Fruit fly (Drosophila melanogaster): ENCODE data around the gene Pop4.

Pop4 gene

DNA sequence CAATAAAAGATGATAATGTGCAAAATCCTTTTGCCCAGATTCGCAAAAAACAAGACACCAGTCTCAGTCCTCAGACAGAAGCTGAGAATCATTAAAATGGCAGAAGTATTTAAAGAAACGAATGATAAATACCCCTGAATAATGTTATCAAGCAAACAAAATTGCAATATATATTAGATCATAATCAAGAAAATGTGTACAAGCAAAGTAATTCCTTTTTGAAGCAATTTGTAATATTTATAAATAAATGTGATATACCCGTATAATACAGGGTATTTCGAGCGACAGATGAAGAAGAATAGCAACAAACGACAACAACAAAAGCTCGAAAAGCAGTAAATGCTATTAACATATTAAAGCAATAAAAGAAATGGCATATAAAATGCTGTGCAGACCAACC is 20.4 kb downstream of the Pop4 start:
- no peak for TF ChIP-seq CrebA (GFP tag; optimal IDR thresholded peaks at IDR 0.05; ENCODE audit: borderline replicate concordance)
- no peak for TF ChIP-seq dmrt93B (GFP tag; optimal IDR thresholded peaks at IDR 0.05)
- TF ChIP-seq br (GFP tag; optimal IDR thresholded peaks at IDR 0.05): no peak
- TF ChIP-seq Jra (GFP tag; optimal IDR thresholded peaks at IDR 0.05): no peak
- no peak for TF ChIP-seq woc (GFP tag; optimal IDR thresholded peaks at IDR 0.05)
- no peak for TF ChIP-seq HLH106 (tag; optimal IDR thresholded peaks at IDR 0.05)

DNA sequence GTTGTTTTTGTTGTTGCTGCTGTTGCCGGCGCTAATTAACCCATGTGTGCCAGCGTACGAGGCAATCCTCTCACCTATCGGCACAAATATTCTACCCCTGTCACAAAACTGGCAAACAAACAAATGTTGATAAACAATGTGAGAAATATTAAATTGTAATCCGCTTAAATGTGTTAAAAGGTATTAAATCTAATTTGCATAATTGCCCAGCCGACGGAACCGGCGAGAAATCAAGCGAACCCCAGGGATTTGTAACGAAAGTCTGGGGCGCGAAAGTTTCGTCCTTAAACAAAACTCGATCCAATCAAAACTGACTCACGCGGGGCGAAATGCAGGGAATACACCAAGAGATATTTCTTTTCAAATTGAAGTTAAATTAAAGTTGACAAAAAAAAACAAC is 21.7 kb downstream of the Pop4 start:
- TF ChIP-seq CG9705 (GFP tag; optimal IDR thresholded peaks at IDR 0.05): no peak
- TF ChIP-seq HLH106 (tag; optimal IDR thresholded peaks at IDR 0.05): no peak
- TF ChIP-seq h (GFP tag; optimal IDR thresholded peaks at IDR 0.05): no peak

DNA sequence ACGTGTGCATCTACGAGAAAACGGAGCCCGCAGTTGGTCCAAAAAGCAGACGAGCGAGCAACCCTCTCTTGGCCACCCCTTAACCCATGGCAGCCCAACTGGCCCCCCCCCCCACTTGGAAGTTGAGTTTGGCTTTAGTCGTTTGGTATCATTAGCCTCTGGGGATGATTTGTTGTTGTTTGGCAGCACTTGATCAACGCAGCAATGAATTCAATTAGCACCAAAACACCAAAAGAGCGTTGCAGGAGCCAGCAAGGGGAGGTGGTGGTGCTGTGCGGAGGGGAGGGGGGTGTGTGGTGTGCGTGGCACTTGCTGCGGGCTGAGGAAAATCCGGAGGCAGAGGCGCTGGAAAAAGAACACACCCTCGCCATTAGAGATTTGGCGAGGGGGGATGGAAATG is 23.5 kb downstream of the Pop4 start:
- TF ChIP-seq Myc (optimal IDR thresholded peaks at IDR 0.05): no peak
- TF ChIP-seq ey (GFP tag; optimal IDR thresholded peaks at IDR 0.05): no peak
- no peak for TF ChIP-seq jim (GFP tag; optimal IDR thresholded peaks at IDR 0.05)
- no peak for TF ChIP-seq sage (GFP tag; optimal IDR thresholded peaks at IDR 0.05)
- TF ChIP-seq fru (GFP tag; optimal IDR thresholded peaks at IDR 0.05): no peak
- no peak for TF ChIP-seq usp (GFP tag; optimal IDR thresholded peaks at IDR 0.05)
- no peak for TF ChIP-seq Hr83 (GFP tag; optimal IDR thresholded peaks at IDR 0.05; ENCODE audit: poor library complexity, severe bottlenecking)
- TF ChIP-seq tai (GFP tag; optimal IDR thresholded peaks at IDR 0.05): no peak
- TF ChIP-seq CrebA (GFP tag; optimal IDR thresholded peaks at IDR 0.05; ENCODE audit: borderline replicate concordance): no peak
- TF ChIP-seq HLH106 (tag; optimal IDR thresholded peaks at IDR 0.05): no peak

DNA sequence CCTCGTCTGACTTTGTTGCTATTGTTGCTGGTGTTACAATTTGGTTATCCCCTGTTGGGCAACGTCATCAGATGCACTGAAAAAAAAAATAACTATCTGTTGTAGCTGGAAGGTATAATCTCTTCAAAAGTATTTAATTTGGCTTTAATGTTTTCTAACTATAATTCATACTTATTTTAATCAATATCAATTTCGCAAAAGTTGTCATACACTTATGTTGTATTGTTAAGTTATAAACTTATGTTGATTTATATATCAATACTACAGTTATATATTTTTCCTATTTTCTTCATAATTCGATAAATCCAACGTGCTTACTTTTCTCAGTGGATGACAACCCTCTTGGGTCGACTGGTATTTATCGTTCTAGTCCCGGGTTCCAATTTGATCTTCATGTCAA is 24.7 kb downstream of the Pop4 start:
- TF ChIP-seq N (GFP tag; optimal IDR thresholded peaks at IDR 0.05) (no peak), lola (GFP tag; optimal IDR thresholded peaks at IDR 0.05) (no peak), Abd-B (GFP tag; optimal IDR thresholded peaks at IDR 0.05) (no peak), Mio (GFP tag; optimal IDR thresholded peaks at IDR 0.05) (no peak), dmrt93B (GFP tag; optimal IDR thresholded peaks at IDR 0.05) (no peak), Dif (GFP tag; optimal IDR thresholded peaks at IDR 0.05; ENCODE audit: partially characterized antibody) (no peak), jim (GFP tag; optimal IDR thresholded peaks at IDR 0.05) (no peak), usp (GFP tag; optimal IDR thresholded peaks at IDR 0.05) (no peak), pan (optimal IDR thresholded peaks at IDR 0.05) (no peak), Jra (GFP tag; optimal IDR thresholded peaks at IDR 0.05) (no peak), OdsH (GFP tag; optimal IDR thresholded peaks at IDR 0.05) (no peak), HLH106 (tag; optimal IDR thresholded peaks at IDR 0.05) (no peak), CG32264 (GFP tag; optimal IDR thresholded peaks at IDR 0.05) (no peak), ey (GFP tag; optimal IDR thresholded peaks at IDR 0.05) (no peak)

DNA sequence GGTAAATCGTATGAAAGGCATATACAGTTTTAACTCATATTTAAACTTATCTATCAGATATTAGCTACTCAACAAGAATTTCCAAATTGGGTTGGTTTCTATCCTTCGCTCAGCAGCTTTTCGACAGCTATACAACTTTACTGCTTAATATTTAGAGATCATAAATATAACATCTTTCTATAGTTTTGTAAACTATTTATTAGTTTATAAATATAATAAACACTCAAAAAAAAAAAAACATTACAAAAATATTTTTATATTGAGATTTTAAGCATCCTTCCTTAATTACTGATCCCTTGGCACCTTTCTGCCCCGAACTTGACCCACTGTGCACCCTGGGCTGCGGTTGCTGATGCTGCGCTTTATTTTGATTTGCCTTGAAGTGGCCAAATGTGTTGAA is 25.5 kb downstream of the Pop4 start:
- TF ChIP-seq sage (GFP tag; optimal IDR thresholded peaks at IDR 0.05): no peak
- no peak for TF ChIP-seq brk (GFP tag; optimal IDR thresholded peaks at IDR 0.05)
- TF ChIP-seq h (GFP tag; optimal IDR thresholded peaks at IDR 0.05): no peak

DNA sequence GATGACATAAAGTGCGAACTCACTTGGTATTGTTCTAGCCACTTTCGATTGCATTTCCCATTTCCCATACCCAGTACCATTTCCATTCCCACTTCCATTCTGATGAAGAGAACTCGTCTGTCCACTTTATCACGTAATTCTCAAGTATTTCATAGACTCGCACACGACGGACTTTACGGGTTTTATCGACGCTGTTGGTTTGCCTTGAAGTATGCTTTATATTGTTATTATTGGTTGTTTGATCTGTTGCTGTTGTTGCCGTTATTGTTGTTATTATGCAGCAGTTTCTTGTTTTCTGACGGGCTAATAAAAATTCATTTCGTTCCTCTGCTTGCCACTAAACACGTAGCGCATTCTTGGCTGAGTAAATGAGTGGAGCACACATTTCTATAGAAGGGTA is 25.9 kb downstream of the Pop4 start:
- no peak for TF ChIP-seq h (GFP tag; optimal IDR thresholded peaks at IDR 0.05)
- no peak for TF ChIP-seq psq (GFP tag; optimal IDR thresholded peaks at IDR 0.05)
- no peak for TF ChIP-seq rgr (GFP tag; optimal IDR thresholded peaks at IDR 0.05)
- no peak for TF ChIP-seq sage (GFP tag; optimal IDR thresholded peaks at IDR 0.05)
- TF ChIP-seq fru (GFP tag; optimal IDR thresholded peaks at IDR 0.05): no peak
- TF ChIP-seq br (GFP tag; optimal IDR thresholded peaks at IDR 0.05): no peak
- no peak for TF ChIP-seq CG9705 (GFP tag; optimal IDR thresholded peaks at IDR 0.05)
- no peak for TF ChIP-seq woc (GFP tag; optimal IDR thresholded peaks at IDR 0.05)
- TF ChIP-seq jim (GFP tag; optimal IDR thresholded peaks at IDR 0.05): no peak
- no peak for TF ChIP-seq pan (optimal IDR thresholded peaks at IDR 0.05)
- TF ChIP-seq GATAd (GFP tag; optimal IDR thresholded peaks at IDR 0.05): no peak
- TF ChIP-seq Dif (GFP tag; optimal IDR thresholded peaks at IDR 0.05; ENCODE audit: partially characterized antibody): no peak
- TF ChIP-seq lola (GFP tag; optimal IDR thresholded peaks at IDR 0.05): no peak
- no peak for TF ChIP-seq sv (GFP tag; optimal IDR thresholded peaks at IDR 0.05)
- no peak for TF ChIP-seq usp (GFP tag; optimal IDR thresholded peaks at IDR 0.05)
- TF ChIP-seq Dfd (GFP tag; optimal IDR thresholded peaks at IDR 0.05): no peak
- TF ChIP-seq CG32264 (GFP tag; optimal IDR thresholded peaks at IDR 0.05): no peak

All from whole organism, wandering third instar larva.